Worm (Caenorhabditis elegans) whole organism, late embryonic: ENCODE data around the gene col-80.

ENCODE experiments used
- ama-1 ChIP-seq: fragments of 150-350 bp; optimal IDR thresholded peaks from 2 replicates; lab custom pipeline; 2014
- ceh-45 ChIP-seq: fragments of 200-800 bp; sonication (Bioruptor generic); IDR thresholded peaks from 2 replicates; pipeline ENCODE4 v1.3.6; 2022; ENCODE audit warnings: missing genetic modification reagents, missing genetic modification characterization, missing compliant biosample characterization
- dve-1 ChIP-seq: sonication (generic microtip); optimal IDR thresholded peaks from 2 replicates; lab custom pipeline; 2017; ENCODE audit warnings: antibody characterized with exemption, mild to moderate bottlenecking, missing genetic modification characterization, missing compliant biosample characterization
- fkh-10 ChIP-seq: fragments of 150-350 bp; optimal IDR thresholded peaks from 2 replicates; lab custom pipeline; 2014; ENCODE audit warnings: missing biosample characterization, missing genetic modification reagents, missing genetic modification characterization
- madf-2 ChIP-seq: sonication (generic microtip); optimal IDR thresholded peaks from 2 replicates; lab custom pipeline; 2017; ENCODE audit warnings: missing genetic modification characterization, missing compliant biosample characterization
- nfya-1 ChIP-seq: sonication (generic microtip); optimal IDR thresholded peaks from 2 replicates; lab custom pipeline; 2017; ENCODE audit warnings: missing genetic modification characterization, mild to moderate bottlenecking, missing compliant biosample characterization, antibody characterized with exemption, moderate library complexity
- pag-3 ChIP-seq: sonication (generic microtip); optimal IDR thresholded peaks from 2 replicates; lab custom pipeline; 2016; ENCODE audit warnings: missing compliant biosample characterization, missing genetic modification characterization, borderline replicate concordance
- pha-2 ChIP-seq: sonication (generic microtip); optimal IDR thresholded peaks from 2 replicates; lab custom pipeline; 2017; ENCODE audit warnings: mild to moderate bottlenecking, missing genetic modification characterization, missing compliant biosample characterization
- rnt-1 ChIP-seq: sonication (generic microtip); optimal IDR thresholded peaks from 2 replicates; lab custom pipeline; 2016; ENCODE audit warnings: missing genetic modification characterization, missing compliant biosample characterization
- sdc-2 ChIP-seq: sonication (generic microtip); optimal IDR thresholded peaks from 2 replicates; lab custom pipeline; 2016; ENCODE audit warnings: missing genotype, missing genetic modification characterization, missing compliant biosample characterization
- tbx-2 ChIP-seq: sonication (generic microtip); optimal IDR thresholded peaks from 2 replicates; lab custom pipeline; 2016; ENCODE audit warnings: missing genetic modification characterization, missing compliant biosample characterization
- tbx-7 ChIP-seq: sonication (generic microtip); optimal IDR thresholded peaks from 2 replicates; lab custom pipeline; 2016; ENCODE audit warnings: missing genotype, missing genetic modification characterization, missing compliant biosample characterization
- unc-55 ChIP-seq: sonication (generic microtip); optimal IDR thresholded peaks from 2 replicates; lab custom pipeline; 2017; ENCODE audit warnings: missing biosample characterization, missing genetic modification reagents, missing genetic modification characterization
- unc-86 ChIP-seq: sonication (generic microtip); optimal IDR thresholded peaks from 2 replicates; lab custom pipeline; 2016; ENCODE audit warnings: missing genetic modification characterization, missing compliant biosample characterization

DNA sequence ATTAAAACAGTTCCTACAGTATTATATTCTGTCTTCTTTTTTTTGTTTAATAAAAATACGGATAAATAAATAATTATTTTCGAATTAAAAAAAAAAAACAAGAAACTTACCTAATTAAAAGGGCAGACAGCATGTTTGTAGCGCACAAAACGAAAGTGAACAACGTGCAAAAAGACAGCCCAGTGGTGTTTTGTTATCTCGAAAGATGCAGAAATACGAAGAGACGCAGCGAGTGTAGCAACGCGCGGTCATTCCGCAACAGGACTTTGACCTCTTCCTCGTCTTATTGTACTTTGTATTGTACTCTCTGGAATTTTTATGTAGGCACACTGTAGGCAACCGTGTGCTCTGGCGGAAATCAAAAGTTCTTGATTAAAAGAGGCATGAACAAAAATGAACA, 13.3 kb upstream of the col-80 start, which contains the start of gene gbh-1:
- TF ChIP-seq fkh-10 (GFP tag; lab: Kevin White, UChicago): no peak
- no peak for TF ChIP-seq dve-1 (tag; lab: Kevin White, UChicago)
- TF ChIP-seq sdc-2 (tag; lab: Kevin White, UChicago): no peak
- TF ChIP-seq pha-2 (tag; lab: Kevin White, UChicago): no peak
- no peak for TF ChIP-seq unc-55 (GFP tag; lab: Kevin White, UChicago)
- no peak for TF ChIP-seq madf-2
- no peak for TF ChIP-seq ama-1 (lab: Kevin White, UChicago)
- no peak for TF ChIP-seq nfya-1 (tag; lab: Kevin White, UChicago)
- no peak for TF ChIP-seq ceh-45
- no peak for TF ChIP-seq rnt-1 (tag; lab: Kevin White, UChicago)
- TF ChIP-seq pag-3 (tag; lab: Kevin White, UChicago): no peak
- no peak for TF ChIP-seq tbx-2 (tag; lab: Kevin White, UChicago)
- no peak for TF ChIP-seq tbx-7
- no peak for TF ChIP-seq unc-86 (tag; lab: Kevin White, UChicago)
